Fruit fly (Drosophila melanogaster): ENCODE measurements around the gene CG13950.

The CG13950 gene

dm6 chr2L:871419-871846 lies 11.4 kb downstream of the CG13950 start:
- no peak for TF ChIP-seq CG17801 (GFP tag; optimal IDR thresholded peaks at IDR 0.05; ENCODE audit: partially characterized antibody)

dm6 chr2L:873724-874504 lies 13.9 kb downstream of the CG13950 start:
- TF ChIP-seq CG17801 (GFP tag; optimal IDR thresholded peaks at IDR 0.05; ENCODE audit: partially characterized antibody): no peak

- no peak for TF ChIP-seq CG17801 (GFP tag; optimal IDR thresholded peaks at IDR 0.05; ENCODE audit: partially characterized antibody)
Measured at dm6 chr2L:877002-877401, 17.0 kb downstream of the CG13950 start, which contains the start of gene ninaA. Gene ninaA (plus strand): TSS chr2L:877302.

- no peak for TF ChIP-seq CG17801 (GFP tag; optimal IDR thresholded peaks at IDR 0.05; ENCODE audit: partially characterized antibody)
Measured at dm6 chr2L:884970-885369, 25.0 kb downstream of the CG13950 start, which contains the start of gene CG15824. Gene CG15824 (minus strand): TSS chr2L:885141.

dm6 chr2L:886743-887142 lies 26.7 kb downstream of the CG13950 start:
- no peak for TF ChIP-seq CG17801 (GFP tag; optimal IDR thresholded peaks at IDR 0.05; ENCODE audit: partially characterized antibody)

- no peak for TF ChIP-seq CG17801 (GFP tag; optimal IDR thresholded peaks at IDR 0.05; ENCODE audit: partially characterized antibody)
Measured at dm6 chr2L:887788-888187, 27.8 kb downstream of the CG13950 start.

dm6 chr2L:889799-890198 lies 29.8 kb downstream of the CG13950 start:
- no peak for TF ChIP-seq CG17801 (GFP tag; optimal IDR thresholded peaks at IDR 0.05; ENCODE audit: partially characterized antibody)

dm6 chr2L:892461-892860 lies 32.5 kb downstream of the CG13950 start:
- TF ChIP-seq CG17801 (GFP tag; optimal IDR thresholded peaks at IDR 0.05; ENCODE audit: partially characterized antibody): no peak

dm6 chr2L:893171-893570 lies 33.2 kb downstream of the CG13950 start:
- TF ChIP-seq CG17801 (GFP tag; optimal IDR thresholded peaks at IDR 0.05; ENCODE audit: partially characterized antibody): no peak

dm6 chr2L:895448-895847 lies 35.5 kb downstream of the CG13950 start:
- no peak for TF ChIP-seq CG17801 (GFP tag; optimal IDR thresholded peaks at IDR 0.05; ENCODE audit: partially characterized antibody)

dm6 chr2L:897124-897523 lies 37.1 kb downstream of the CG13950 start:
- no peak for TF ChIP-seq CG17801 (GFP tag; optimal IDR thresholded peaks at IDR 0.05; ENCODE audit: partially characterized antibody)

dm6 chr2L:898316-898715 lies 38.3 kb downstream of the CG13950 start, which contains the start of gene Lsp1beta:
Gene Lsp1beta (plus strand): TSS chr2L:898500.
- TF ChIP-seq CG17801 (GFP tag; optimal IDR thresholded peaks at IDR 0.05; ENCODE audit: partially characterized antibody): no peak

- no peak for TF ChIP-seq CG17801 (GFP tag; optimal IDR thresholded peaks at IDR 0.05; ENCODE audit: partially characterized antibody)
Measured at dm6 chr2L:903748-904147, 43.8 kb downstream of the CG13950 start.

All from ovary, adult (tissue).